Worm (Caenorhabditis elegans) whole organism, mixed stage, embryonic: ENCODE measurements around the gene zip-9.

Experiments
- M03D4.4 ChIP-seq: sonication (generic microtip); optimal IDR thresholded peaks from 2 replicates; lab custom pipeline; 2017; ENCODE audit warnings: mild to moderate bottlenecking, missing genetic modification characterization, missing compliant biosample characterization
- bed-3 ChIP-seq: fragments of 200-800 bp; sonication (Bioruptor generic); optimal IDR thresholded peaks from 3 replicates; lab custom pipeline; 2018; ENCODE audit warnings: mild to moderate bottlenecking, missing genetic modification characterization, moderate library complexity, missing compliant biosample characterization
- blmp-1 ChIP-seq: fragments of 150-350 bp; optimal IDR thresholded peaks from 2 replicates; lab custom pipeline; 2014; ENCODE audit warnings: missing biosample characterization, missing genetic modification characterization
- ceh-39 ChIP-seq: fragments of 150-350 bp; optimal IDR thresholded peaks from 2 replicates; lab custom pipeline; 2014; ENCODE audit warnings: missing biosample characterization, missing genetic modification characterization
- ceh-43 ChIP-seq: fragments of 200-800 bp; sonication (Bioruptor generic); optimal IDR thresholded peaks from 2 replicates; lab custom pipeline; 2018; ENCODE audit warnings: mild to moderate bottlenecking, missing genetic modification characterization, moderate library complexity, missing compliant biosample characterization
- ceh-83 ChIP-seq: fragments of 200-800 bp; sonication (Bioruptor generic); optimal IDR thresholded peaks from 2 replicates; lab custom pipeline; 2018; ENCODE audit warnings: mild to moderate bottlenecking, missing genetic modification characterization, missing compliant biosample characterization
- ces-1 ChIP-seq: fragments of 150-350 bp; optimal IDR thresholded peaks from 2 replicates; lab custom pipeline; 2014; ENCODE audit warnings: missing biosample characterization, missing genetic modification reagents, missing genetic modification characterization
- cnd-1 ChIP-seq: fragments of 200-800 bp; sonication (Bioruptor generic); optimal IDR thresholded peaks from 2 replicates; lab custom pipeline; 2018; ENCODE audit warnings: mild to moderate bottlenecking, missing genetic modification characterization, missing compliant biosample characterization
- drap-1 ChIP-seq: fragments of 200-800 bp; sonication (Bioruptor generic); optimal IDR thresholded peaks from 3 replicates; lab custom pipeline; 2018; ENCODE audit warnings: mild to moderate bottlenecking, missing genetic modification characterization, missing compliant biosample characterization
- elt-3 ChIP-seq: fragments of 150-350 bp; optimal IDR thresholded peaks from 2 replicates; lab custom pipeline; 2014; ENCODE audit warnings: missing biosample characterization, missing genetic modification characterization
- flh-1 ChIP-seq: fragments of 200-800 bp; sonication (Bioruptor generic); optimal IDR thresholded peaks from 2 replicates; lab custom pipeline; 2018; ENCODE audit warnings: mild to moderate bottlenecking, missing genetic modification characterization, moderate library complexity, missing compliant biosample characterization
- ham-2 ChIP-seq: fragments of 200-800 bp; sonication (Bioruptor generic); optimal IDR thresholded peaks from 2 replicates; lab custom pipeline; 2018; ENCODE audit warnings: mild to moderate bottlenecking, missing genetic modification characterization, missing compliant biosample characterization
- hlh-1 ChIP-seq: fragments of 150-350 bp; optimal IDR thresholded peaks from 2 replicates; lab custom pipeline; 2014; ENCODE audit warnings: missing biosample characterization, missing genetic modification reagents, missing genetic modification characterization
- lin-13 ChIP-seq: fragments of 150-350 bp; optimal IDR thresholded peaks from 2 replicates; lab custom pipeline; 2014; ENCODE audit warnings: missing biosample characterization, missing genetic modification characterization
- lin-32 ChIP-seq: fragments of 200-800 bp; sonication (Bioruptor generic); optimal IDR thresholded peaks from 2 replicates; lab custom pipeline; 2018; ENCODE audit warnings: mild to moderate bottlenecking, missing genetic modification characterization, missing compliant biosample characterization
- lsy-2 ChIP-seq: fragments of 150-350 bp; optimal IDR thresholded peaks from 2 replicates; lab custom pipeline; 2014; ENCODE audit warnings: missing biosample characterization, missing genetic modification characterization
- mep-1 ChIP-seq: fragments of 150-350 bp; optimal IDR thresholded peaks from 2 replicates; lab custom pipeline; 2017; ENCODE audit warnings: missing biosample characterization, missing genetic modification reagents, missing genetic modification characterization, inconsistent platforms
- nhr-12 ChIP-seq: fragments of 150-350 bp; optimal IDR thresholded peaks from 2 replicates; lab custom pipeline; 2014; ENCODE audit warnings: missing biosample characterization, missing genetic modification characterization
- nhr-2 ChIP-seq: fragments of 150-350 bp; optimal IDR thresholded peaks from 2 replicates; lab custom pipeline; 2014; ENCODE audit warnings: missing biosample characterization, missing genetic modification characterization
- nhr-237 ChIP-seq: fragments of 150-350 bp; optimal IDR thresholded peaks from 2 replicates; lab custom pipeline; 2014; ENCODE audit warnings: missing biosample characterization, missing genetic modification characterization
- nhr-76 ChIP-seq: sonication (generic microtip); optimal IDR thresholded peaks from 2 replicates; lab custom pipeline; 2017; ENCODE audit warnings: missing biosample characterization, missing genetic modification characterization
- pha-4 ChIP-seq: fragments of 150-350 bp; optimal IDR thresholded peaks from 2 replicates; lab custom pipeline; 2018; ENCODE audit warnings: missing biosample characterization, missing genetic modification reagents, missing genetic modification characterization
- snpc-4 ChIP-seq: fragments of 150-350 bp; optimal IDR thresholded peaks from 2 replicates; lab custom pipeline; 2014; ENCODE audit warnings: missing biosample characterization, missing genetic modification characterization
- sptf-1 ChIP-seq: sonication (generic microtip); optimal IDR thresholded peaks from 2 replicates; lab custom pipeline; 2017; ENCODE audit warnings: mild to moderate bottlenecking, missing genetic modification characterization, moderate library complexity, missing compliant biosample characterization
- tbx-8 ChIP-seq: fragments of 200-800 bp; sonication (Bioruptor generic); optimal IDR thresholded peaks from 2 replicates; lab custom pipeline; 2018; ENCODE audit warnings: mild to moderate bottlenecking, missing genetic modification characterization, moderate library complexity, missing compliant biosample characterization
- unc-120 ChIP-seq: sonication (generic microtip); optimal IDR thresholded peaks from 2 replicates; lab custom pipeline; 2017; ENCODE audit warnings: missing genetic modification characterization, missing compliant biosample characterization; ENCODE audit not compliant: poor library complexity, severe bottlenecking
- unc-62 ChIP-seq: fragments of 150-350 bp; optimal IDR thresholded peaks from 2 replicates; lab custom pipeline; 2014; ENCODE audit warnings: missing biosample characterization, missing genetic modification reagents, missing genetic modification characterization
- ztf-11 ChIP-seq: fragments of 150-350 bp; optimal IDR thresholded peaks from 2 replicates; lab custom pipeline; 2014; ENCODE audit warnings: missing biosample characterization, missing genetic modification characterization

The zip-9 gene

ce11 chrV:10951655-10952278, 9.5 kb downstream of the zip-9 start, which contains the start of gene F17C11.4:
F17C11.4 (plus strand) TSS chrV:10951860.
- TF ChIP-seq ceh-83 (GFP tag; lab: Kevin White, UChicago) = no peak
- peak; percentile 6 for TF ChIP-seq ces-1 (GFP tag; lab: Kevin White, UChicago)
- TF ChIP-seq unc-120 (tag; lab: Kevin White, UChicago) = peak; percentile 14

DNA sequence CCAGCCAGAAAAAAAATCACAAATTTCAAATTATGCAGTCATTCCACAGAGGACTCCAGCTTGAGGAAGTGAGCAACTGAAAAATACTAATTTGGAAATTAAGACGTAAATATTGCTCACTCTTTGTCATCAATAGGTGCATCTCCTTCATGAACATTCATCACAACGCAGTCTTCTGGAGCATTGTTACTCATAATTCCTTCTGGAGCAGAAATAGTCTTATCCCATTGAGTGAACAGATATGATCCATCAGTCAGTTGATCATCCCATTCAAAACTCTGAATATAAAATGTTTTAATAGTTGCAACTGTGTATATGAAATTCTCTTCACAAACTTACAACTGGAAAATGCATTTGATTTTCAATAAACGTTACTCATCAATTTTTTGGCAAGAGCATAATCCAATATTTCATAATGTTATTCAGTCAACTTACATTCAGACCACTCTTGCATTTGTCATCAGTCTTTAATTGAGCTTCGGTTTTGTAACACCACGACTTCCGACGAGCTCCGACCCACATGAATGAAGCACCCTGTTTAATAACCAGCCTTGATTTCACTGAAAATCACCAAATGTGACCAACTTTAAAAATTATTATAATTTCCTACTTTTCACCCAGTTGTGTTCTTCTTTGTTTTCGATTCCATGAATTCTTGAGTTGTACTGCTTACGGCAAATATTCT, 11.4 kb downstream of the zip-9 start:
- TF ChIP-seq nhr-2 (tag; lab: Kevin White, UChicago) = no peak
- no peak for TF ChIP-seq lin-13 (tag; lab: Kevin White, UChicago)
- TF ChIP-seq ceh-39 (tag; lab: Kevin White, UChicago) = no peak
- TF ChIP-seq snpc-4 = no peak

DNA sequence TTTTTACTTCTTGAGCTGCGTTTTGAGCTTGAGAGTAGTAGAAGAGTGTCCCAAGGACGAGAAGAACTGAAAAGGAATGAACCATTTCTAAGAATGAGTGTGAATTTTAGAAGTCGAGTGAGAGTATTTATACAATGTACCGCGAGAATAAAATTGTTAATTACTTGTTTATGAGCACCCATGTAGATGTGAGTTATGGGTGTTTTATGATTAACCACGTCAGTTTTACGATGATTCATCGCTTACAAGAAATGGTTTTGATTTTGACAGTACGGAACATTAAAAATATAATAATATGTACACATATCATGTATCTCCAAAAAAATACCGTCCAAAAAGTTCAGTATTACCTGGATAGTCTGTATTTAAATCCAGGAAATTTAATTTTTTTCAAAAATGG, 12.1 kb downstream of the zip-9 start, which contains the start of gene clec-221:
clec-221 (minus strand) TSS at position 101 of the 400 bp plus-strand sequence.
- TF ChIP-seq nhr-76 (tag; lab: Kevin White, UChicago) (no peak), ceh-43 (GFP tag; lab: Kevin White, UChicago) (no peak), M03D4.4 (tag; lab: Kevin White, UChicago) (no peak), hlh-1 (tag; lab: Kevin White, UChicago) (no peak), ceh-83 (GFP tag; lab: Kevin White, UChicago) (no peak), unc-62 (GFP tag; lab: Kevin White, UChicago) (no peak), nhr-2 (tag; lab: Kevin White, UChicago) (no peak), cnd-1 (no peak), sptf-1 (tag; lab: Kevin White, UChicago) (no peak), ceh-39 (tag; lab: Kevin White, UChicago) (no peak), snpc-4 (no peak), nhr-237 (no peak), lin-32 (no peak), unc-120 (tag; lab: Kevin White, UChicago) (no peak), pha-4 (tag; lab: Kevin White, UChicago) (no peak)

- TF ChIP-seq drap-1 (GFP tag; lab: Kevin White, UChicago) (no peak), pha-4 (tag; lab: Kevin White, UChicago) (no peak), mep-1 (tag; lab: Kevin White, UChicago) (no peak), ztf-11 (no peak), blmp-1 (tag; lab: Kevin White, UChicago) (no peak), nhr-2 (tag; lab: Kevin White, UChicago) (no peak), bed-3 (GFP tag; lab: Kevin White, UChicago) (no peak), elt-3 (no peak), nhr-12 (tag; lab: Kevin White, UChicago) (no peak), ham-2 (no peak), tbx-8 (GFP tag; lab: Kevin White, UChicago) (no peak)
These were observed 12.6 kb downstream of the zip-9 start, which contains the start of gene F17C11.6 for ce11 chrV:10954832-10955231. F17C11.6 (plus strand) TSS chrV:10955121.

ce11 chrV:10955681-10956476, 13.6 kb downstream of the zip-9 start, which contains the start of gene F17C11.13:
F17C11.13 (plus strand) TSS chrV:10955923.
- no peak for TF ChIP-seq ham-2
- TF ChIP-seq elt-3 = no peak
- TF ChIP-seq flh-1 (GFP tag; lab: Kevin White, UChicago) = no peak
- TF ChIP-seq mep-1 (tag; lab: Kevin White, UChicago) = no peak
- TF ChIP-seq nhr-2 (tag; lab: Kevin White, UChicago) = no peak
- no peak for TF ChIP-seq lin-32
- no peak for TF ChIP-seq nhr-237
- TF ChIP-seq ces-1 (GFP tag; lab: Kevin White, UChicago) = no peak
- TF ChIP-seq lin-13 (tag; lab: Kevin White, UChicago) = no peak
- no peak for TF ChIP-seq sptf-1 (tag; lab: Kevin White, UChicago)
- TF ChIP-seq unc-120 (tag; lab: Kevin White, UChicago) = no peak
- no peak for TF ChIP-seq nhr-76 (tag; lab: Kevin White, UChicago)
- TF ChIP-seq blmp-1 (tag; lab: Kevin White, UChicago) = no peak
- TF ChIP-seq lsy-2 (tag; lab: Kevin White, UChicago) = no peak
- TF ChIP-seq ceh-43 (GFP tag; lab: Kevin White, UChicago) = no peak
- TF ChIP-seq ztf-11 = no peak
